Worm (Caenorhabditis elegans): ENCODE data around the gene atg-16.1.

The atg-16.1 gene

DNA sequence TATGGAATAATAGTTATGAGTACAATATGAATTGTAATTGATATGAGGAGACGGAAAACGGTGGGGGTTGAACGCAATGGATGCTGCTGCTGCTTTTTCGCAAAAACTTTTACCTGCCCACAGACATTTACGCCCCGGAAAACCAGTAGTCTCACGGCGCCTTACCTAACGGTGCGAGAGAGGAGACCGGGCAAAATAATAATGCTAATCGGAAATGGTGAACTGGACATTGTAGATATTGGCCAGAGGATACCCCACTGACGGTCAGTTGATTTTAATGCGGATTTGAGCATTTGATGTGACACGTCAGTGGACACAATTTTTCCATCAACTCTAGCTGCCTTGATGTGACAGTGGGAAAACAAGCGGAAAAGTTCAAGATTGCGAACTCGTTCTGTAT is 14.0 kb downstream of the atg-16.1 start, which contains the start of gene mltn-13:
mltn-13 (minus strand) TSS at position 101 of the 400 bp plus-strand sequence.
- TF ChIP-seq ztf-25 (GFP tag; IDR thresholded peaks at IDR 0.05) (no peak), him-1 (tag; optimal IDR thresholded peaks at IDR 0.05) (no peak), lsl-1 (GFP tag; optimal IDR thresholded peaks at IDR 0.05) (no peak), F10E7.11 (tag; optimal IDR thresholded peaks at IDR 0.05) (no peak), snpc-3.4 (tag; optimal IDR thresholded peaks at IDR 0.05) (no peak), gei-17 (GFP tag; optimal IDR thresholded peaks at IDR 0.05) (no peak), attf-5 (GFP tag; optimal IDR thresholded peaks at IDR 0.05) (no peak), ztf-28 (GFP tag; IDR thresholded peaks at IDR 0.05) (no peak), Y79H2A.3 (GFP tag; conservative IDR thresholded peaks at IDR 0.05) (no peak), zfh-2 (GFP tag; conservative IDR thresholded peaks at IDR 0.05) (0 out of 2 replicates have a peak, but pooled peaks have one; percentile 10), egl-44 (GFP tag; IDR thresholded peaks at IDR 0.05) (no peak), F37B4.10 (GFP tag; IDR thresholded peaks at IDR 0.05) (0 out of 2 replicates have a peak, but pooled peaks have one; percentile 14), madf-3 (GFP tag; IDR thresholded peaks at IDR 0.05) (no peak), nfyb-1 (GFP tag; IDR thresholded peaks at IDR 0.05) (no peak)

DNA sequence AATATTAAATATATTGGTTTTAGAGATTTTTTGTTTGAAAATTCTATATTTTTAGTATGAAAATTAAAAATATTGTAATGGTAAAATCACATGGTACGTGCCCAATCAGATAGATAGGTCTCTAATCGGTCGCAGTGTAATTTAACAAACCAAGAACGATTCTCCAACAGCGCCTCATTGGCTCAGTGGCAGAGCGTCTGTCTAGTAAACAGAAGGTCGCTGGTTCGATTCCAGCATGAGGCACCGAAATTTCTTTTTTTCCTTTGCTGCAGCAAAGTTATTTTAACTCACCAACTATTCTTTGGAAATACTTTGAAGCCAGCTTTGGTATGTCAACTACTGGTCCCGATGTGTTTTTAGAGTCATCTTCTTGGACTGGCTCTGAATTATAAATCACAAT is 17.4 kb downstream of the atg-16.1 start:
- TF ChIP-seq snpc-3.4 (tag; optimal IDR thresholded peaks at IDR 0.05) (peak; percentile 47), ztf-25 (GFP tag; IDR thresholded peaks at IDR 0.05) (0 out of 2 replicates have a peak, but pooled peaks have one; percentile 61), egrh-3 (GFP tag; IDR thresholded peaks at IDR 0.05) (0 out of 2 replicates have a peak, but pooled peaks have one; percentile 17), atf-7 (tag; optimal IDR thresholded peaks at IDR 0.05) (peak; percentile 13), nhr-179 (tag; optimal IDR thresholded peaks at IDR 0.05) (no peak), F57A8.1 (GFP tag; optimal IDR thresholded peaks at IDR 0.05) (no peak), snpc-1.3 (tag; optimal IDR thresholded peaks at IDR 0.05; ENCODE audit: insufficient read depth) (peak; percentile 66), him-1 (tag; optimal IDR thresholded peaks at IDR 0.05) (peak; percentile 59), attf-3 (GFP tag; conservative IDR thresholded peaks at IDR 0.05) (no peak), unc-130 (GFP tag; optimal IDR thresholded peaks at IDR 0.05) (peak; percentile 1), F23B12.7 (tag; optimal IDR thresholded peaks at IDR 0.05; ENCODE audit: insufficient read depth) (peak; percentile 13), efl-1 (GFP tag; optimal IDR thresholded peaks at IDR 0.05) (no peak), die-1 (tag; optimal IDR thresholded peaks at IDR 0.05) (peak; percentile 85), nhr-27 (tag; optimal IDR thresholded peaks at IDR 0.05) (no peak), cebp-2 (GFP tag; IDR thresholded peaks at IDR 0.05) (no peak), Y56A3A.18 (GFP tag; IDR thresholded peaks at IDR 0.05) (peak; percentile 66; the same call in 1 of the 2 replicates), cebp-1 (GFP tag; IDR thresholded peaks at IDR 0.05) (0 out of 2 replicates have a peak, but pooled peaks have one; percentile 13), cebp-1 (tag; optimal IDR thresholded peaks at IDR 0.05) (peak; percentile 58), hlh-26 (GFP tag; conservative IDR thresholded peaks at IDR 0.05) (no peak), madf-3 (GFP tag; IDR thresholded peaks at IDR 0.05) (no peak), F52B5.7 (tag; optimal IDR thresholded peaks at IDR 0.05) (peak; percentile 20), Y79H2A.3 (GFP tag; conservative IDR thresholded peaks at IDR 0.05) (no peak), lin-35 (GFP tag; optimal IDR thresholded peaks at IDR 0.05) (peak in 1 of 3 experiments; percentile 20), rec-8 (tag; optimal IDR thresholded peaks at IDR 0.05) (peak in 1 of 2 experiments; percentile 64), lsy-27 (tag; optimal IDR thresholded peaks at IDR 0.05; ENCODE audit: borderline replicate concordance, insufficient read depth) (no peak), mel-28 (tag; optimal IDR thresholded peaks at IDR 0.05; ENCODE audit: borderline replicate concordance) (no peak), let-526 (GFP tag; IDR thresholded peaks at IDR 0.05) (no peak), ama-1 (optimal IDR thresholded peaks at IDR 0.05) (no peak), ama-1 (GFP tag; optimal IDR thresholded peaks at IDR 0.05) (peak; percentile 30 to 57), nfyb-1 (GFP tag; IDR thresholded peaks at IDR 0.05) (peak; percentile 43; the same call in 1 of the 2 replicates), aptf-3 (GFP tag; IDR thresholded peaks at IDR 0.05) (no peak), T26A5.8 (tag; optimal IDR thresholded peaks at IDR 0.05) (no peak), C06A6.2 (GFP tag; conservative IDR thresholded peaks at IDR 0.05) (no peak), mxl-1 (tag; optimal IDR thresholded peaks at IDR 0.05) (no peak), pha-4 (tag; optimal IDR thresholded peaks at IDR 0.05) (no peak), xnd-1 (tag; optimal IDR thresholded peaks at IDR 0.05) (no peak), lin-26 (GFP tag; IDR thresholded peaks at IDR 0.05) (peak; percentile 95), somi-1 (GFP tag; optimal IDR thresholded peaks at IDR 0.05) (peak; percentile 29)

All from whole organism, young adult.